Worm (Caenorhabditis elegans) whole organism, L2 larva: ENCODE measurements around the gene gly-6.

Source experiments
- F13H6.1 ChIP-seq: sonication (generic microtip); optimal IDR thresholded peaks from 2 replicates; lab custom pipeline; 2016; ENCODE audit warnings: missing genetic modification characterization, missing compliant biosample characterization
- R02D3.7 ChIP-seq: fragments of 150-350 bp; optimal IDR thresholded peaks from 2 replicates; lab custom pipeline; 2014; ENCODE audit warnings: missing biosample characterization, missing genetic modification characterization
- aly-2 ChIP-seq: fragments of 150-350 bp; optimal IDR thresholded peaks from 2 replicates; lab custom pipeline; 2014; ENCODE audit warnings: missing biosample characterization, missing genetic modification characterization
- ama-1 ChIP-seq: fragments of 150-350 bp; optimal IDR thresholded peaks from 2 replicates; lab custom pipeline; 2018; ENCODE audit warnings: inconsistent platforms
- elt-1 ChIP-seq: fragments of 150-350 bp; optimal IDR thresholded peaks from 2 replicates; lab custom pipeline; 2014; ENCODE audit warnings: missing biosample characterization, missing genetic modification characterization
- lin-13 ChIP-seq: fragments of 150-350 bp; optimal IDR thresholded peaks from 2 replicates; lab custom pipeline; 2014; ENCODE audit warnings: missing biosample characterization, missing genetic modification reagents, missing genetic modification characterization
- lin-39 ChIP-seq: fragments of 150-350 bp; optimal IDR thresholded peaks from 2 replicates; lab custom pipeline; 2014; ENCODE audit warnings: missing biosample characterization, missing genetic modification reagents, missing genetic modification characterization
- lsy-2 ChIP-seq, 2 experiments: fragments of 150-350 bp in 1 of 2; sonication (generic microtip) in 1 of 2; optimal IDR thresholded peaks; 2 replicates each; lab custom pipeline; 2014 to 2017; ENCODE audit warnings: missing biosample characterization in 2 of 2, missing genetic modification characterization in 2 of 2
- mdl-1 ChIP-seq, 2 experiments: fragments of 150-350 bp in 1 of 2; sonication (generic microtip) in 1 of 2; optimal IDR thresholded peaks; 2 replicates each; lab custom pipeline; 2017; ENCODE audit warnings: missing biosample characterization in 2 of 2, missing genetic modification characterization in 2 of 2
- nhr-12 ChIP-seq: fragments of 150-350 bp; optimal IDR thresholded peaks from 2 replicates; lab custom pipeline; 2014; ENCODE audit warnings: missing biosample characterization, missing genetic modification characterization
- nhr-6 ChIP-seq: fragments of 150-350 bp; optimal IDR thresholded peaks from 2 replicates; lab custom pipeline; 2014; ENCODE audit warnings: missing biosample characterization, missing genetic modification characterization
- skn-1 ChIP-seq: sonication (generic microtip); optimal IDR thresholded peaks from 2 replicates; lab custom pipeline; 2017; ENCODE audit warnings: missing biosample characterization, missing genetic modification characterization
- unc-62 ChIP-seq: fragments of 150-350 bp; optimal IDR thresholded peaks from 2 replicates; lab custom pipeline; 2014; ENCODE audit warnings: missing biosample characterization, missing genetic modification reagents, missing genetic modification characterization
- ztf-4 ChIP-seq: fragments of 150-350 bp; optimal IDR thresholded peaks from 2 replicates; lab custom pipeline; 2014; ENCODE audit warnings: missing biosample characterization, missing genetic modification characterization

DNA sequence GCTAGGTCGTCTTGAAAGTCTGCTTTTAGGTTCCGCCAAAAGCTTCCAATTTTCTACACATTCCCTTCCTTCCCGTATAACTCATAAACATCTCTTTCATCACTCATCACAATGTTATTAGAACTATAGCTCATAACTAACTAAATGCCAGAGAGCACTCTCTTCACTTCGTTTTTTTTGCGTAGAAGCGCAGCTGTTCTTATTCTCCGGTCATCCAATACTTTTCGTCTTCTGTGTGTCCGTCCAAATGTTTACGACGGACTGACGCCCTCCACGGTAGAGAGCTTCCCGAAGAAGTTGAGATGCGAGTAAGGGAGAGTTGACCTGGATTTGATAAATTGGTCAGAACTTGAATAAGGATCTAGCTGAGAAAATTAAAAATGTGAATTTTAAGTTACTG is 28.2 kb upstream of the gly-6 start:
- TF ChIP-seq ztf-4: no peak
- peak in 1 of 2 experiments; percentile 2 for TF ChIP-seq lsy-2 (tag; optimal IDR thresholded peaks at IDR 0.05; lab: Kevin White, UChicago)
- no peak for TF ChIP-seq aly-2 (tag; lab: Kevin White, UChicago)
- TF ChIP-seq ama-1 (lab: Kevin White, UChicago): no peak
- no peak for TF ChIP-seq skn-1 (tag; lab: Kevin White, UChicago)
- TF ChIP-seq R02D3.7 (tag; lab: Kevin White, UChicago): no peak
- no peak for TF ChIP-seq nhr-6
- no peak for TF ChIP-seq F13H6.1
- no peak for TF ChIP-seq mdl-1 (tag; optimal IDR thresholded peaks at IDR 0.05; lab: Kevin White, UChicago)
- no peak for TF ChIP-seq elt-1 (tag; lab: Kevin White, UChicago)
- TF ChIP-seq nhr-12: no peak
- no peak for TF ChIP-seq lin-13 (GFP tag; lab: Kevin White, UChicago)
- TF ChIP-seq lin-39 (tag; lab: Kevin White, UChicago): no peak
- no peak for TF ChIP-seq unc-62 (GFP tag; lab: Kevin White, UChicago)
